Fruit fly (Drosophila melanogaster): Measurements from ENCODE around the gene CG6094.

DNA sequence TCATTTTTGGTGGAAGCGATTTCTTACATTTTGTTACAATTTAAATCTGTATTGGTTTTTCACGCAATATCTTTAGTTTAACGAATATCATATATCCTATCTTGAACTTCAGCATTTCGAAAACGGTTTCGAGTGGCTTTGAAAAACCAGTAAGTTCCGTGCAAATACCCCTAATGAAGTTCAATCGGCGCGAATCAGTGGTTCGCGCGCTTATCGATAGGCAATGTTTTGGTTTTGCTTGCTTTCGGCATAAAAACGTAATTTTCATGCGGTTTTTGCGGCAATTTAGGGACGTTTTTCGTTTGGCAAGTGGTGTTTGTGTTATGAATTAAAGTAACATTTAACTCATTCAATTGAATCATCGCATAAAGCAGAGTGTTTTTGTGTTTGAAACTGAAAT, 30.0 kb upstream of the CG6094 start, which contains the start of gene RluA-2:
- TF ChIP-seq psq (optimal IDR thresholded peaks at IDR 0.05) (no peak), usp (GFP tag; optimal IDR thresholded peaks at IDR 0.05) (no peak)

Measured in whole organism.